Fruit fly (Drosophila melanogaster) whole organism, prepupa: Measurements from ENCODE around the gene Gr92a.

Experiments used
- CG11902 ChIP-seq: fragments of 200-800 bp; sonication (Bioruptor generic); optimal IDR thresholded peaks from 3 replicates; lab custom pipeline; 2016; ENCODE audit warnings: missing biosample characterization, missing genetic modification characterization
- CG31627 ChIP-seq: fragments of 200-800 bp; sonication (Bioruptor generic); optimal IDR thresholded peaks from 3 replicates; lab custom pipeline; 2016; ENCODE audit warnings: missing biosample characterization, missing genetic modification characterization
- CG8319 ChIP-seq: fragments of 200-800 bp; sonication (Bioruptor generic); optimal IDR thresholded peaks from 3 replicates; lab custom pipeline; 2016; ENCODE audit warnings: missing biosample characterization, missing genetic modification characterization
- Ets21C ChIP-seq: fragments of 200-800 bp; sonication (Bioruptor generic); optimal IDR thresholded peaks from 3 replicates; lab custom pipeline; 2016; ENCODE audit warnings: missing biosample characterization, missing genetic modification characterization
- Gug ChIP-seq: fragments of 200-800 bp; sonication (Bioruptor generic); IDR thresholded peaks from 2 replicates; pipeline ENCODE4 v1.3.6; 2022; ENCODE audit warnings: missing biosample characterization, missing genetic modification characterization
- Hr39 ChIP-seq: fragments of 200-800 bp; sonication (Bioruptor generic); optimal IDR thresholded peaks from 2 replicates; lab custom pipeline; 2016; ENCODE audit warnings: missing biosample characterization, missing genetic modification characterization
- Smox ChIP-seq: fragments of 200-800 bp; sonication (Bioruptor generic); optimal IDR thresholded peaks from 3 replicates; lab custom pipeline; 2016; ENCODE audit warnings: missing biosample characterization, missing genetic modification characterization
- Sox102F ChIP-seq: fragments of 200-800 bp; sonication (Bioruptor generic); optimal IDR thresholded peaks from 2 replicates; lab custom pipeline; 2016; ENCODE audit warnings: missing biosample characterization, mild to moderate bottlenecking, missing genetic modification characterization
- achi ChIP-seq: fragments of 200-800 bp; sonication (Bioruptor generic); optimal IDR thresholded peaks from 3 replicates; lab custom pipeline; 2016; ENCODE audit warnings: missing biosample characterization, missing genetic modification characterization
- dsx ChIP-seq: fragments of 200-800 bp; optimal IDR thresholded peaks from 3 replicates; lab custom pipeline; 2019; ENCODE audit warnings: missing biosample characterization, mild to moderate bottlenecking, missing genetic modification characterization, moderate library complexity; ENCODE audit not compliant: poor library complexity, severe bottlenecking

DNA sequence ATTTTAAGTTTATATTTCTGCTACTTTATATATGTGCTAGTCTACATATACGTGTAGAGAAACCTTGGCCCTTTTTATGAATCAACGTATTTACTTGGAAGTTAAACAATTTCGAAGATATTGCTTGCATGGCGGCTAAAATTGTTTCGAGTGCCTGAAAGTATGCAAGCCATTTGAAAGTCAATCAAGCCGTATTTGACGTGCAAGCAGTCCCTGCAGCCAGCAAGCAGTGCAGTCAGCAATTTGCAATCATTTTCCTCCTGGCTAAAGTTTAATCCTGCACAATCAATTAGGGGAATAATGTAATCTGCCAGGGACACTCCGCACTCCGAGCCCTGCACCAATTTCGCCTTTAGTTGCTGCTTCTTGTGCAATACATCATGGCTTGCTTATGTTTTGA, 33.8 kb downstream of the Gr92a start:
- TF ChIP-seq CG8319 (no peak), dsx (GFP tag; lab: Kevin White, UChicago) (no peak), Hr39 (GFP tag; lab: Kevin White, UChicago) (no peak), Gug (GFP tag; lab: Robert Waterston, UW) (no peak), CG31627 (no peak), CG11902 (GFP tag; lab: Kevin White, UChicago) (no peak), Sox102F (no peak), Ets21C (no peak), Smox (GFP tag; lab: Kevin White, UChicago) (no peak), achi (GFP tag; lab: Kevin White, UChicago) (no peak)
